Worm (Caenorhabditis elegans) whole organism, L2 larva: Measurements from ENCODE around the gene C14A4.7.

ENCODE experiments used
- C34F6.9 ChIP-seq: fragments of 150-350 bp; optimal IDR thresholded peaks from 2 replicates; lab custom pipeline; 2014; ENCODE audit warnings: missing biosample characterization, missing genetic modification characterization
- F13H6.1 ChIP-seq: sonication (generic microtip); optimal IDR thresholded peaks from 2 replicates; lab custom pipeline; 2016; ENCODE audit warnings: missing genetic modification characterization, missing compliant biosample characterization
- R02D3.7 ChIP-seq: fragments of 150-350 bp; optimal IDR thresholded peaks from 2 replicates; lab custom pipeline; 2014; ENCODE audit warnings: missing biosample characterization, missing genetic modification characterization
- Y55F3AM.14 ChIP-seq: fragments of 200-800 bp; sonication (Bioruptor generic); optimal IDR thresholded peaks from 2 replicates; lab custom pipeline; 2018; ENCODE audit warnings: mild to moderate bottlenecking, missing genetic modification characterization, missing compliant biosample characterization
- ZK546.5 ChIP-seq: sonication (generic microtip); optimal IDR thresholded peaks from 2 replicates; lab custom pipeline; 2017; ENCODE audit warnings: missing biosample characterization, missing genetic modification characterization
- alr-1 ChIP-seq: fragments of 150-350 bp; optimal IDR thresholded peaks from 2 replicates; lab custom pipeline; 2014; ENCODE audit warnings: missing biosample characterization, missing genetic modification characterization
- aly-2 ChIP-seq: fragments of 150-350 bp; optimal IDR thresholded peaks from 2 replicates; lab custom pipeline; 2014; ENCODE audit warnings: missing biosample characterization, missing genetic modification characterization
- ama-1 ChIP-seq: fragments of 150-350 bp; optimal IDR thresholded peaks from 2 replicates; lab custom pipeline; 2018; ENCODE audit warnings: inconsistent platforms
- blmp-1 ChIP-seq: sonication (generic microtip); optimal IDR thresholded peaks from 2 replicates; lab custom pipeline; 2017; ENCODE audit warnings: missing genetic modification characterization, mild to moderate bottlenecking, missing compliant biosample characterization, antibody characterized with exemption, moderate library complexity; ENCODE audit not compliant: insufficient read depth
- ceh-16 ChIP-seq: fragments of 150-350 bp; optimal IDR thresholded peaks from 2 replicates; lab custom pipeline; 2014; ENCODE audit warnings: missing biosample characterization, missing genetic modification characterization
- ceh-82 ChIP-seq: fragments of 150-350 bp; optimal IDR thresholded peaks from 2 replicates; lab custom pipeline; 2014; ENCODE audit warnings: missing biosample characterization, missing genetic modification characterization
- crh-2 ChIP-seq: sonication (generic microtip); optimal IDR thresholded peaks from 2 replicates; lab custom pipeline; 2017; ENCODE audit warnings: missing biosample characterization, missing genetic modification characterization
- dmd-4 ChIP-seq: sonication (generic microtip); optimal IDR thresholded peaks from 2 replicates; lab custom pipeline; 2017; ENCODE audit warnings: missing biosample characterization, missing genetic modification characterization
- egl-27 ChIP-seq: sonication (generic microtip); optimal IDR thresholded peaks from 3 replicates; lab custom pipeline; 2017; ENCODE audit warnings: missing biosample characterization, missing genetic modification reagents, missing genetic modification characterization
- elt-1 ChIP-seq: fragments of 150-350 bp; optimal IDR thresholded peaks from 2 replicates; lab custom pipeline; 2014; ENCODE audit warnings: missing biosample characterization, missing genetic modification characterization
- elt-3 ChIP-seq: sonication (generic microtip); optimal IDR thresholded peaks from 2 replicates; lab custom pipeline; 2017; ENCODE audit warnings: missing biosample characterization, missing genetic modification characterization
- fos-1 ChIP-seq: fragments of 150-350 bp; optimal IDR thresholded peaks from 2 replicates; lab custom pipeline; 2014; ENCODE audit warnings: missing biosample characterization, missing genetic modification characterization
- gmeb-1 ChIP-seq: fragments of 150-350 bp; optimal IDR thresholded peaks from 2 replicates; lab custom pipeline; 2014; ENCODE audit warnings: missing biosample characterization, missing genetic modification characterization
- lin-11 ChIP-seq: fragments of 150-350 bp; sonication (generic microtip); optimal IDR thresholded peaks from 2 replicates; lab custom pipeline; 2014; ENCODE audit warnings: missing biosample characterization, missing genetic modification characterization, inconsistent platforms, mixed read lengths
- lin-13 ChIP-seq: fragments of 150-350 bp; optimal IDR thresholded peaks from 2 replicates; lab custom pipeline; 2014; ENCODE audit warnings: missing biosample characterization, missing genetic modification reagents, missing genetic modification characterization
- lin-39 ChIP-seq: fragments of 150-350 bp; optimal IDR thresholded peaks from 2 replicates; lab custom pipeline; 2014; ENCODE audit warnings: missing biosample characterization, missing genetic modification reagents, missing genetic modification characterization
- lsy-2 ChIP-seq, 2 experiments: fragments of 150-350 bp in 1 of 2; sonication (generic microtip) in 1 of 2; optimal IDR thresholded peaks; 2 replicates each; lab custom pipeline; 2014 to 2017; ENCODE audit warnings: missing biosample characterization in 2 of 2, missing genetic modification characterization in 2 of 2
- mab-5 ChIP-seq: fragments of 150-350 bp; optimal IDR thresholded peaks from 2 replicates; lab custom pipeline; 2014; ENCODE audit warnings: missing biosample characterization, missing genetic modification characterization
- mbf-1 ChIP-seq: sonication (generic microtip); optimal IDR thresholded peaks from 2 replicates; lab custom pipeline; 2017; ENCODE audit warnings: missing biosample characterization, missing genetic modification characterization
- mdl-1 ChIP-seq, 2 experiments: fragments of 150-350 bp in 1 of 2; sonication (generic microtip) in 1 of 2; optimal IDR thresholded peaks; 2 replicates each; lab custom pipeline; 2017; ENCODE audit warnings: missing biosample characterization in 2 of 2, missing genetic modification characterization in 2 of 2
- nhr-10 ChIP-seq: sonication (generic microtip); optimal IDR thresholded peaks from 2 replicates; lab custom pipeline; 2017; ENCODE audit warnings: missing biosample characterization, missing genetic modification characterization
- nhr-11 ChIP-seq: fragments of 150-350 bp; optimal IDR thresholded peaks from 2 replicates; lab custom pipeline; 2014; ENCODE audit warnings: missing biosample characterization, missing genetic modification characterization
- nhr-12 ChIP-seq: fragments of 150-350 bp; optimal IDR thresholded peaks from 2 replicates; lab custom pipeline; 2014; ENCODE audit warnings: missing biosample characterization, missing genetic modification characterization
- nhr-129 ChIP-seq: fragments of 150-350 bp; optimal IDR thresholded peaks from 2 replicates; lab custom pipeline; 2014; ENCODE audit warnings: missing biosample characterization, missing genetic modification characterization
- nhr-21 ChIP-seq: fragments of 150-350 bp; optimal IDR thresholded peaks from 2 replicates; lab custom pipeline; 2014; ENCODE audit warnings: missing biosample characterization, missing genetic modification characterization
- nhr-23 ChIP-seq: fragments of 150-350 bp; optimal IDR thresholded peaks from 2 replicates; lab custom pipeline; 2014; ENCODE audit warnings: missing biosample characterization, missing genetic modification reagents, missing genetic modification characterization
- nhr-237 ChIP-seq: fragments of 150-350 bp; optimal IDR thresholded peaks from 2 replicates; lab custom pipeline; 2014; ENCODE audit warnings: missing biosample characterization, missing genetic modification characterization
- nhr-25 ChIP-seq: fragments of 150-350 bp; sonication (generic microtip); optimal IDR thresholded peaks from 3 replicates; lab custom pipeline; 2014; ENCODE audit warnings: missing biosample characterization, missing genetic modification characterization
- nhr-6 ChIP-seq: fragments of 150-350 bp; optimal IDR thresholded peaks from 2 replicates; lab custom pipeline; 2014; ENCODE audit warnings: missing biosample characterization, missing genetic modification characterization
- nhr-77 ChIP-seq: fragments of 150-350 bp; optimal IDR thresholded peaks from 2 replicates; lab custom pipeline; 2014; ENCODE audit warnings: missing biosample characterization, missing genetic modification characterization
- peb-1 ChIP-seq: fragments of 150-350 bp; optimal IDR thresholded peaks from 2 replicates; lab custom pipeline; 2014; ENCODE audit warnings: missing biosample characterization, missing genetic modification characterization
- sem-4 ChIP-seq: fragments of 150-350 bp; optimal IDR thresholded peaks from 2 replicates; lab custom pipeline; 2014; ENCODE audit warnings: missing biosample characterization, missing genetic modification reagents, missing genetic modification characterization
- skn-1 ChIP-seq: sonication (generic microtip); optimal IDR thresholded peaks from 2 replicates; lab custom pipeline; 2017; ENCODE audit warnings: missing biosample characterization, missing genetic modification characterization
- sma-3 ChIP-seq: sonication (generic microtip); optimal IDR thresholded peaks from 2 replicates; lab custom pipeline; 2016; ENCODE audit warnings: missing genetic modification reagents, missing genetic modification characterization, missing compliant biosample characterization
- sma-9 ChIP-seq, 2 experiments: fragments of 150-350 bp in 1 of 2; sonication (generic microtip) in 1 of 2; optimal IDR thresholded peaks; 2 replicates each; lab custom pipeline; 2014 to 2016; ENCODE audit warnings: missing genetic modification characterization in 2 of 2, mild to moderate bottlenecking in 1 of 2, missing biosample characterization in 1 of 2, missing compliant biosample characterization in 1 of 2, missing genetic modification reagents in 1 of 2, moderate library complexity in 1 of 2
- snpc-4 ChIP-seq: fragments of 150-350 bp; optimal IDR thresholded peaks from 2 replicates; lab custom pipeline; 2014; ENCODE audit warnings: missing biosample characterization, missing genetic modification characterization
- unc-39 ChIP-seq: fragments of 150-350 bp; optimal IDR thresholded peaks from 2 replicates; lab custom pipeline; 2014; ENCODE audit warnings: missing biosample characterization, missing genetic modification characterization
- unc-55 ChIP-seq: fragments of 150-350 bp; sonication (generic microtip); optimal IDR thresholded peaks from 3 replicates; lab custom pipeline; 2014; ENCODE audit warnings: missing biosample characterization, missing genetic modification reagents, missing genetic modification characterization
- unc-62 ChIP-seq: fragments of 150-350 bp; optimal IDR thresholded peaks from 2 replicates; lab custom pipeline; 2014; ENCODE audit warnings: missing biosample characterization, missing genetic modification reagents, missing genetic modification characterization
- zag-1 ChIP-seq: fragments of 150-350 bp; optimal IDR thresholded peaks from 2 replicates; lab custom pipeline; 2014; ENCODE audit warnings: missing biosample characterization, missing genetic modification characterization
- ztf-1 ChIP-seq: fragments of 200-800 bp; sonication (Bioruptor generic); conservative IDR thresholded peaks from 2 replicates; pipeline ENCODE4 v1.3.6; 2022; ENCODE audit warnings: missing genetic modification characterization, missing compliant biosample characterization
- ztf-11 ChIP-seq: sonication (generic microtip); optimal IDR thresholded peaks from 2 replicates; lab custom pipeline; 2017; ENCODE audit warnings: missing biosample characterization, missing genetic modification characterization
- ztf-4 ChIP-seq: fragments of 150-350 bp; optimal IDR thresholded peaks from 2 replicates; lab custom pipeline; 2014; ENCODE audit warnings: missing biosample characterization, missing genetic modification characterization

The C14A4.7 gene

DNA sequence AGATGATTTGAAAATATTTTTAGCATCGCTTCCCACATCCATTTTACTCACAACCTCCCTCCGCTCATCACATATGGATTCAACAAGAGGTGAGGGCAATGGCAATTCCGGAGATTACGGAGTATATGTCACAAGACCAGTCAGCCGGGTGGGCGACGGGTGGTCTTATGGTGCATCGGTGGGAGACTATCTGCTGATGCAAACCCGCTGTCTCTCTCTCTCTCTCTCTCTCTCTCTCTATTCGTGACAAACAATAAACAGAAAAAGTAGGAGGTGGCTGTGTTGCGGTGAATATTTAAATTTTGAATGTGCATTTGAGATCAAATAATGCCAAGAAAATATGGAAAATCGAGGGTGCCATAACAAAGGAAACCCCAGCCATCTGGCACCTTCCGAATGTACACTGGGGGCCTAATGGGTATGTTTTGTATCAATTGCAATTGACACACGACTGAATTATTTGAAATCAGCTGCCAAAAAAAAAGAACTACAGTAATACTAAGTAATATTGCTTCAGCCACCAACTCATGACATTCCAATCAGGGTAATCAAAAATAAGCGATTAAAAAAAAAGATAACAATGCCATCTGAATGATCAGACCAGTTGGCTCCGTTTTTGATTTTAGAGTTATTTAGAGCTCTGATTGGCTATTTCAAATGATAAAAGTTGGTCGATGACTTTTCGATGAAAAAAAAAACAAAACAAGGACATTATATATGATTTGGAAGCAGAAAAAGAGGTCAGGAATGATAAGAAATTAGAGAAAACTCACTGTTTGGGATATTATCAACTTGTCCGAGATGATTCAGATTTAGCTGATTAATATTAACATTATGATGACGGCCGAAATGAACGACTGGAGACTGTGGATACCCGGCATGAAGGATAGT, 48.3 kb downstream of the C14A4.7 start:
- no peak for TF ChIP-seq lsy-2 (tag; optimal IDR thresholded peaks at IDR 0.05; lab: Kevin White, UChicago)
- TF ChIP-seq mab-5 (tag; lab: Kevin White, UChicago) = no peak
- no peak for TF ChIP-seq nhr-21 (tag; lab: Kevin White, UChicago)
- TF ChIP-seq ztf-4 = no peak
- TF ChIP-seq mdl-1 (tag; optimal IDR thresholded peaks at IDR 0.05; lab: Kevin White, UChicago) = no peak
- no peak for TF ChIP-seq sma-3
- peak; percentile 86 for TF ChIP-seq ama-1 (lab: Kevin White, UChicago)
- TF ChIP-seq crh-2 (tag; lab: Kevin White, UChicago) = no peak
- no peak for TF ChIP-seq lin-39 (tag; lab: Kevin White, UChicago)
- no peak for TF ChIP-seq lin-13 (GFP tag; lab: Kevin White, UChicago)
- TF ChIP-seq ztf-11 (tag; lab: Kevin White, UChicago) = no peak
- no peak for TF ChIP-seq snpc-4 (tag; lab: Kevin White, UChicago)
- TF ChIP-seq unc-39 = no peak
- no peak for TF ChIP-seq fos-1 (tag; lab: Kevin White, UChicago)
- TF ChIP-seq ztf-1 (GFP tag; lab: Robert Waterston, UW) = no peak
- no peak for TF ChIP-seq mbf-1 (tag; lab: Kevin White, UChicago)
- no peak for TF ChIP-seq elt-1 (tag; lab: Kevin White, UChicago)
- no peak for TF ChIP-seq aly-2 (tag; lab: Kevin White, UChicago)
- no peak for TF ChIP-seq blmp-1 (tag; lab: Kevin White, UChicago)
- no peak for TF ChIP-seq nhr-6 (tag; lab: Kevin White, UChicago)
- TF ChIP-seq ZK546.5 (tag; lab: Kevin White, UChicago) = no peak
- TF ChIP-seq unc-62 (GFP tag; lab: Kevin White, UChicago) = no peak
- TF ChIP-seq nhr-129 = peak; percentile 79
- TF ChIP-seq nhr-77 (tag; lab: Kevin White, UChicago) = no peak
- TF ChIP-seq ceh-16 (tag; lab: Kevin White, UChicago) = no peak
- TF ChIP-seq nhr-10 (tag; lab: Kevin White, UChicago) = no peak
- peak; percentile 7 for TF ChIP-seq C34F6.9 (tag; lab: Kevin White, UChicago)
- no peak for TF ChIP-seq skn-1 (tag; lab: Kevin White, UChicago)
- no peak for TF ChIP-seq elt-3 (tag; lab: Kevin White, UChicago)
- TF ChIP-seq lin-11 = peak; percentile 23
- TF ChIP-seq sma-9 (GFP tag; optimal IDR thresholded peaks at IDR 0.05; lab: Kevin White, UChicago) = peak; percentile 16
- no peak for TF ChIP-seq sma-9 (tag; optimal IDR thresholded peaks at IDR 0.05; lab: Kevin White, UChicago)
- TF ChIP-seq peb-1 = no peak
- TF ChIP-seq ceh-82 (tag; lab: Kevin White, UChicago) = no peak
- peak; percentile 6 for TF ChIP-seq unc-55
- no peak for TF ChIP-seq R02D3.7 (tag; lab: Kevin White, UChicago)
- no peak for TF ChIP-seq egl-27 (tag; lab: Kevin White, UChicago)
- TF ChIP-seq nhr-23 (tag; lab: Kevin White, UChicago) = no peak
- TF ChIP-seq gmeb-1 (tag; lab: Kevin White, UChicago) = peak; percentile 12
- no peak for TF ChIP-seq nhr-11 (tag; lab: Kevin White, UChicago)
- no peak for TF ChIP-seq sem-4 (tag; lab: Kevin White, UChicago)
- no peak for TF ChIP-seq nhr-25 (tag; lab: Kevin White, UChicago)
- no peak for TF ChIP-seq alr-1 (tag; lab: Kevin White, UChicago)
- no peak for TF ChIP-seq dmd-4 (tag; lab: Kevin White, UChicago)
- no peak for TF ChIP-seq F13H6.1
- TF ChIP-seq Y55F3AM.14 (GFP tag; lab: Kevin White, UChicago) = no peak
- TF ChIP-seq zag-1 = no peak
- no peak for TF ChIP-seq nhr-12 (tag; lab: Kevin White, UChicago)
- no peak for TF ChIP-seq nhr-237 (tag; lab: Kevin White, UChicago)
